Worm (Caenorhabditis elegans) whole organism, L1 larva: ENCODE measurements around the gene shw-3.

ENCODE experiments used
- alr-1 ChIP-seq: fragments of 200-800 bp; sonication (Bioruptor generic); optimal IDR thresholded peaks from 2 replicates; lab custom pipeline; 2018; ENCODE audit warnings: borderline replicate concordance, mild to moderate bottlenecking, missing genetic modification characterization, missing compliant biosample characterization
- ces-1 ChIP-seq: fragments of 150-350 bp; optimal IDR thresholded peaks from 2 replicates; lab custom pipeline; 2014; ENCODE audit warnings: missing biosample characterization, missing genetic modification reagents, missing genetic modification characterization
- xbp-1 ChIP-seq: sonication (generic microtip); optimal IDR thresholded peaks from 2 replicates; lab custom pipeline; 2016; ENCODE audit warnings: missing genetic modification characterization, missing compliant biosample characterization

DNA sequence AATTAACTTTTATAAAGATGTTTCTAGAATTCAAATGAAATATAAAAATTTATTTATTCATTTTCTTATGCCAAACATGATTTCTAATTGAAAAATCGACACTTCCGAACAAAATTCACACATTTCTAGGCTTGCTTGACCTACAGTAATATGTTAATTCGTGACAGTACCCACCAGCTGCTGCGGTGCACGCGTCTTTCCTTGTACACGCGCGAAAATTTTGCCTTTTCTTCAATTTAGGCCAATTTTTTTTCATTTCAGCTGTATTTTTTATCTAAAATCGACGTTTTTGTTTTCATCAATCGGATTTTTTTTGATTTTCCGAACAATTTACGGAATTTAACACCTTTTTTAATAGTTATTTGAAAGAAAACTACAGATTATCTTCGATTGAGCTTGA is 13.1 kb upstream of the shw-3 start:
- TF ChIP-seq ces-1 (GFP tag; lab: Kevin White, UChicago), result no peak
- no peak for TF ChIP-seq alr-1 (tag; lab: Kevin White, UChicago)
- no peak for TF ChIP-seq xbp-1
